Worm (Caenorhabditis elegans) whole organism, L3 larva: ENCODE measurements around the gene bcc-1.

Source experiments
- ceh-9 ChIP-seq: sonication (generic microtip); optimal IDR thresholded peaks from 2 replicates; lab custom pipeline; 2018; ENCODE audit warnings: missing biosample characterization, missing genetic modification characterization
- egl-27 ChIP-seq: sonication (generic microtip); optimal IDR thresholded peaks from 4 replicates; lab custom pipeline; 2017; ENCODE audit warnings: missing biosample characterization, missing genetic modification reagents, missing genetic modification characterization
- fos-1 ChIP-seq: fragments of 150-350 bp; optimal IDR thresholded peaks from 2 replicates; lab custom pipeline; 2014; ENCODE audit warnings: missing biosample characterization, missing genetic modification characterization
- snpc-4 ChIP-seq: fragments of 150-350 bp; optimal IDR thresholded peaks from 2 replicates; lab custom pipeline; 2014; ENCODE audit warnings: missing biosample characterization, missing genetic modification characterization
- unc-39 ChIP-seq: sonication (generic microtip); optimal IDR thresholded peaks from 4 replicates; lab custom pipeline; 2017; ENCODE audit warnings: missing biosample characterization, missing genetic modification characterization

- TF ChIP-seq unc-39 (tag; lab: Kevin White, UChicago) (no peak), fos-1 (tag; lab: Kevin White, UChicago) (no peak), egl-27 (no peak), ceh-9 (no peak), snpc-4 (tag; lab: Kevin White, UChicago) (no peak)
Observed at ce11 chrIV:11089527-11089926, 2.8 kb downstream of the bcc-1 start, which contains the start of gene M7.7.
